Worm (Caenorhabditis elegans) whole organism, young adult: ENCODE data around the gene eol-1.

Experiments
- B0336.3 ChIP-seq: fragments of 200-800 bp; sonication (Bioruptor generic); IDR thresholded peaks from 2 replicates; pipeline ENCODE4 v1.3.6; 2022; ENCODE audit warnings: missing genetic modification characterization, missing compliant biosample characterization
- F23B12.7 ChIP-seq: sonication (generic microtip); optimal IDR thresholded peaks from 2 replicates; lab custom pipeline; 2017; ENCODE audit warnings: missing genetic modification characterization, mild to moderate bottlenecking, missing compliant biosample characterization, antibody characterized with exemption, moderate library complexity; ENCODE audit not compliant: insufficient read depth
- F52B5.7 ChIP-seq: sonication (generic microtip); optimal IDR thresholded peaks from 2 replicates; lab custom pipeline; 2016; ENCODE audit warnings: mild to moderate bottlenecking, missing genetic modification characterization, missing compliant biosample characterization
- F57C9.4 ChIP-seq: sonication (generic microtip); optimal IDR thresholded peaks from 2 replicates; lab custom pipeline; 2017; ENCODE audit warnings: mild to moderate bottlenecking, missing genetic modification characterization, missing compliant biosample characterization
- K12H6.12 ChIP-seq: fragments of 200-800 bp; sonication (Bioruptor generic); optimal IDR thresholded peaks from 2 replicates; lab custom pipeline; 2018; ENCODE audit warnings: mild to moderate bottlenecking, missing genetic modification characterization, missing compliant biosample characterization
- Y56A3A.18 ChIP-seq: fragments of 200-800 bp; sonication (Bioruptor generic); IDR thresholded peaks from 2 replicates; pipeline ENCODE4 v1.3.6; 2022; ENCODE audit warnings: missing genetic modification reagents, missing genetic modification characterization, missing compliant biosample characterization
- Y67H2A.10 ChIP-seq: fragments of 200-800 bp; sonication (Bioruptor generic); conservative IDR thresholded peaks from 2 replicates; pipeline ENCODE4 v1.3.6; 2022; ENCODE audit warnings: missing genetic modification reagents, missing genetic modification characterization, missing compliant biosample characterization
- Y79H2A.3 ChIP-seq: fragments of 200-800 bp; sonication (Bioruptor generic); conservative IDR thresholded peaks from 2 replicates; pipeline ENCODE4 v1.3.6; 2022; ENCODE audit warnings: missing genetic modification reagents, missing genetic modification characterization, missing compliant biosample characterization
- ama-1 ChIP-seq, 3 experiments: fragments of 150-350 bp in 1 of 3; sonication (generic microtip) in 2 of 3; optimal IDR thresholded peaks; 2 replicates each; lab custom pipeline; 2014 to 2018; ENCODE audit warnings: missing biosample characterization in 2 of 3, missing genetic modification characterization in 2 of 3, missing genetic modification reagents in 2 of 3
- aptf-2 ChIP-seq: fragments of 200-800 bp; sonication (Bioruptor generic); conservative IDR thresholded peaks from 2 replicates; pipeline ENCODE4 v1.3.6; 2022; ENCODE audit warnings: missing genetic modification reagents, missing genetic modification characterization, missing compliant biosample characterization
- athp-1 ChIP-seq: sonication (generic microtip); optimal IDR thresholded peaks from 2 replicates; lab custom pipeline; 2017; ENCODE audit warnings: mild to moderate bottlenecking, missing genetic modification characterization, missing compliant biosample characterization
- attf-6 ChIP-seq: fragments of 200-800 bp; sonication (Bioruptor generic); IDR thresholded peaks from 2 replicates; pipeline ENCODE4 v1.3.6; 2022; ENCODE audit warnings: missing genetic modification reagents, missing genetic modification characterization, missing compliant biosample characterization
- bed-2 ChIP-seq: fragments of 200-800 bp; sonication (Bioruptor generic); IDR thresholded peaks from 2 replicates; pipeline ENCODE4 v1.3.6; 2022; ENCODE audit warnings: missing genetic modification reagents, missing genetic modification characterization, missing compliant biosample characterization
- ceh-100 ChIP-seq: fragments of 200-800 bp; sonication (Bioruptor generic); IDR thresholded peaks from 2 replicates; pipeline ENCODE4 v1.3.6; 2022; ENCODE audit warnings: missing genetic modification reagents, missing genetic modification characterization, missing compliant biosample characterization
- ceh-40 ChIP-seq: fragments of 200-800 bp; sonication (Bioruptor generic); IDR thresholded peaks from 2 replicates; pipeline ENCODE4 v1.3.6; 2022; ENCODE audit warnings: missing genetic modification characterization, missing compliant biosample characterization
- ceh-79 ChIP-seq: sonication (generic microtip); optimal IDR thresholded peaks from 2 replicates; lab custom pipeline; 2017; ENCODE audit warnings: mild to moderate bottlenecking, missing genetic modification characterization, missing compliant biosample characterization
- dox-1 ChIP-seq: fragments of 200-800 bp; sonication (Bioruptor generic); IDR thresholded peaks from 2 replicates; pipeline ENCODE4 v1.3.6; 2022; ENCODE audit warnings: missing genetic modification reagents, missing genetic modification characterization, missing compliant biosample characterization
- dpff-1 ChIP-seq: sonication (generic microtip); optimal IDR thresholded peaks from 2 replicates; lab custom pipeline; 2017; ENCODE audit warnings: mild to moderate bottlenecking, missing genetic modification characterization, missing compliant biosample characterization
- gei-17 ChIP-seq: fragments of 200-800 bp; sonication (Bioruptor generic); optimal IDR thresholded peaks from 2 replicates; lab custom pipeline; 2018; ENCODE audit warnings: mild to moderate bottlenecking, missing genetic modification characterization, missing compliant biosample characterization
- him-1 ChIP-seq: sonication (generic microtip); optimal IDR thresholded peaks from 2 replicates; lab custom pipeline; 2016; ENCODE audit warnings: missing genotype, missing genetic modification reagents, missing genetic modification characterization, missing compliant biosample characterization
- hlh-12 ChIP-seq: sonication (generic microtip); optimal IDR thresholded peaks from 2 replicates; lab custom pipeline; 2016; ENCODE audit warnings: missing genetic modification characterization, missing compliant biosample characterization
- hmg-1.2 ChIP-seq: fragments of 200-800 bp; sonication (Bioruptor generic); IDR thresholded peaks from 2 replicates; pipeline ENCODE4 v1.3.6; 2022; ENCODE audit warnings: missing genetic modification reagents, missing genetic modification characterization, missing compliant biosample characterization
- hrde-1 ChIP-seq: sonication (generic microtip); optimal IDR thresholded peaks from 2 replicates; lab custom pipeline; 2016; ENCODE audit warnings: missing genetic modification characterization, mild to moderate bottlenecking, missing compliant biosample characterization, moderate library complexity, missing genotype, missing genetic modification reagents, borderline replicate concordance
- let-607 ChIP-seq, 2 experiments: fragments of 200-800 bp in 1 of 2; sonication (Bioruptor generic) in 1 of 2; sonication (generic microtip) in 1 of 2; optimal IDR thresholded peaks; 2 replicates each; lab custom pipeline; 2016 to 2018; ENCODE audit warnings: mild to moderate bottlenecking in 2 of 2, missing compliant biosample characterization in 2 of 2, missing genetic modification characterization in 2 of 2, moderate library complexity in 2 of 2, missing genotype in 1 of 2
- lin-40 ChIP-seq: sonication (generic microtip); optimal IDR thresholded peaks from 2 replicates; lab custom pipeline; 2016; ENCODE audit warnings: missing genetic modification characterization, mild to moderate bottlenecking, missing compliant biosample characterization, missing genotype, missing genetic modification reagents
- lin-54 ChIP-seq: fragments of 200-800 bp; sonication (Bioruptor generic); optimal IDR thresholded peaks from 2 replicates; lab custom pipeline; 2018; ENCODE audit warnings: mild to moderate bottlenecking, missing genetic modification characterization, missing compliant biosample characterization
- madf-6 ChIP-seq: fragments of 200-800 bp; sonication (Bioruptor generic); IDR thresholded peaks from 2 replicates; pipeline ENCODE4 v1.3.6; 2022; ENCODE audit warnings: missing genetic modification reagents, missing genetic modification characterization, missing compliant biosample characterization
- madf-8 ChIP-seq: fragments of 200-800 bp; sonication (Bioruptor generic); conservative IDR thresholded peaks from 2 replicates; pipeline ENCODE4 v1.3.6; 2022; ENCODE audit warnings: missing genetic modification reagents, missing genetic modification characterization, missing compliant biosample characterization
- mel-28 ChIP-seq: sonication (generic microtip); optimal IDR thresholded peaks from 2 replicates; lab custom pipeline; 2016; ENCODE audit warnings: borderline replicate concordance, mild to moderate bottlenecking, missing genetic modification characterization, missing compliant biosample characterization
- nfyb-1 ChIP-seq: fragments of 200-800 bp; sonication (Bioruptor generic); IDR thresholded peaks from 2 replicates; pipeline ENCODE4 v1.3.6; 2022; ENCODE audit warnings: missing genetic modification reagents, missing genetic modification characterization, missing compliant biosample characterization
- nhr-80 ChIP-seq: sonication (generic microtip); optimal IDR thresholded peaks from 2 replicates; lab custom pipeline; 2016; ENCODE audit warnings: missing genetic modification characterization, missing compliant biosample characterization
- pha-4 ChIP-seq: fragments of 150-350 bp; sonication (generic microtip); optimal IDR thresholded peaks from 2 replicates; lab custom pipeline; 2014; ENCODE audit warnings: missing biosample characterization, missing genetic modification reagents, missing genetic modification characterization
- rcor-1 ChIP-seq: fragments of 200-800 bp; sonication (Bioruptor generic); IDR thresholded peaks from 2 replicates; pipeline ENCODE4 v1.3.6; 2022; ENCODE audit warnings: missing genetic modification reagents, missing genetic modification characterization, missing compliant biosample characterization
- rpc-1 ChIP-seq, 2 experiments: fragments of 150-350 bp in 1 of 2; sonication (generic microtip) in 1 of 2; optimal IDR thresholded peaks; 2 replicates each; lab custom pipeline; 2014 to 2018; ENCODE audit warnings: missing biosample characterization in 1 of 2, missing genetic modification characterization in 1 of 2, missing genetic modification reagents in 1 of 2, missing genotype in 1 of 2
- sea-2 ChIP-seq: fragments of 200-800 bp; sonication (Bioruptor generic); IDR thresholded peaks from 2 replicates; pipeline ENCODE4 v1.3.6; 2022; ENCODE audit warnings: missing genetic modification characterization, missing compliant biosample characterization
- snpc-1.1 ChIP-seq: sonication (generic microtip); optimal IDR thresholded peaks from 2 replicates; lab custom pipeline; 2017; ENCODE audit warnings: missing genetic modification characterization, mild to moderate bottlenecking, missing compliant biosample characterization, antibody characterized with exemption, moderate library complexity, missing genotype, missing genetic modification reagents; ENCODE audit not compliant: insufficient read depth
- snpc-3.4 ChIP-seq: sonication (generic microtip); optimal IDR thresholded peaks from 2 replicates; lab custom pipeline; 2017; ENCODE audit warnings: missing genetic modification characterization, mild to moderate bottlenecking, missing compliant biosample characterization, antibody characterized with exemption, moderate library complexity, missing genotype, missing genetic modification reagents
- snpc-4 ChIP-seq, 5 experiments: fragments of 150-350 bp in 1 of 5; sonication (generic microtip) in 4 of 5; optimal IDR thresholded peaks; 2 replicates each; lab custom pipeline; 2014 to 2018; ENCODE audit warnings: missing genetic modification characterization in 5 of 5, missing biosample characterization in 3 of 5, antibody characterized with exemption in 2 of 5, mild to moderate bottlenecking in 2 of 5, missing compliant biosample characterization in 2 of 5, missing genotype in 2 of 5, moderate library complexity in 2 of 5, missing genetic modification reagents in 1 of 5
- somi-1 ChIP-seq: fragments of 200-800 bp; sonication (Bioruptor generic); optimal IDR thresholded peaks from 2 replicates; lab custom pipeline; 2018; ENCODE audit warnings: mild to moderate bottlenecking, missing genetic modification characterization, missing compliant biosample characterization
- tbp1 ChIP-seq: fragments of 200-800 bp; sonication (Bioruptor generic); optimal IDR thresholded peaks from 2 replicates; lab custom pipeline; 2018; ENCODE audit warnings: mild to moderate bottlenecking, missing genetic modification characterization, missing compliant biosample characterization
- tbx-9 ChIP-seq: sonication (generic microtip); optimal IDR thresholded peaks from 2 replicates; lab custom pipeline; 2016; ENCODE audit warnings: borderline replicate concordance, missing genetic modification characterization, inconsistent platforms, missing compliant biosample characterization
- xnd-1 ChIP-seq: sonication (generic microtip); optimal IDR thresholded peaks from 2 replicates; lab custom pipeline; 2016; ENCODE audit warnings: missing genotype, missing genetic modification reagents, missing genetic modification characterization, missing compliant biosample characterization
- zfh-2 ChIP-seq: fragments of 200-800 bp; sonication (Bioruptor generic); conservative IDR thresholded peaks from 2 replicates; pipeline ENCODE4 v1.3.6; 2022; ENCODE audit warnings: missing genetic modification reagents, missing genetic modification characterization, missing compliant biosample characterization
- ztf-3 ChIP-seq: fragments of 200-800 bp; sonication (Bioruptor generic); optimal IDR thresholded peaks from 2 replicates; lab custom pipeline; 2018; ENCODE audit warnings: mild to moderate bottlenecking, missing genetic modification characterization, missing compliant biosample characterization

The eol-1 gene

DNA sequence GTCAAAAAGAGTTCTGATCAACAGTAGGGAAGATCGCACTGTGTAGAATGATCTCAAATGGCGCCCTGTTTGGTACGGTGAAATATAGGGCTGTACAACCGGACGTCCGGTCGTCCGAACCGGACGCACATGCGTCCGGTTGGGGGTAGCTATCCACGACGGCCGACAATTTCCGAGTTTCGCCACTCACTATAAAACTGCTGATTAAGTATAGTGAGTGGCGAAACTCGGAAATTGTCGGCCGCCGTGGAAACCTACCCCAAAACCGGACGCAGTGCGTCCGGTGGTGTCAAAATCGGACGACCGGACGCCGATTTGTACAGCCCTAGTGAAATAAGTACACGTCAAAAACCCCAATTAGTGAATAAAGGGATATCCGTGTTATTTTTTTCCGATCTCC is 11.3 kb upstream of the eol-1 start:
- TF ChIP-seq snpc-1.1 (tag; lab: Kevin White, UChicago) (peak; percentile 77), hmg-1.2 (GFP tag; lab: Robert Waterston, UW) (peak; percentile 34; the same call in 1 of the 2 replicates), snpc-3.4 (peak; percentile 27), snpc-4 (GFP tag; optimal IDR thresholded peaks at IDR 0.05; lab: Kevin White, UChicago) (peak; percentile 32), snpc-4 (tag; optimal IDR thresholded peaks at IDR 0.05; lab: Kevin White, UChicago) (peak in 3 of 4 experiments; percentile 58 to 90 (median 89))
- TF ChIP-seq, all 124 proteins: peak for 4; not testable (repeated sequence) for 120

DNA sequence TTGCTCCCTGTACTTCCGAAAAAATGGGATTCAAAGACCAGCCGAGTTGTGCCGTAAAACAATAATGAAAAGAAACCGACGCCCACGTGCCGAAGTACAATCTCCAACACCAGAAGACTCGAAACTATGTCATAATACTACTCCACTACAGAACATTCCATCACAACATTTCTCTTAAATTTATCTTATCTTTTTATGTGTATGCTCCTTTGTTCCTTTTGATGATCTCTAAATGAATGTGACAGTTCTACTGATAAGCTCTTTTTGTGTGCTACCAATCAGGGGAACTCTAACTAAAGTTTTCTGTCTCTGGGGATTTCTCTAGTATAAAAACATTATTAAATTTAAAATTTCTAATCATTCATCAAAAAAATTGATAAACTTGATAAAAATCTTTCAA is 6.1 kb upstream of the eol-1 start:
- 0 out of 2 replicates have a peak, but pooled peaks have one; percentile 17 for TF ChIP-seq nfyb-1
- TF ChIP-seq F57C9.4: no peak
- no peak for TF ChIP-seq let-607 (tag; optimal IDR thresholded peaks at IDR 0.05; lab: Kevin White, UChicago)
- TF ChIP-seq attf-6 (GFP tag; lab: Robert Waterston, UW): no peak
- peak; percentile 12 for TF ChIP-seq ceh-79 (tag; lab: Kevin White, UChicago)
- no peak for TF ChIP-seq lin-40 (tag; lab: Kevin White, UChicago)
- no peak for TF ChIP-seq ceh-100 (GFP tag; lab: Robert Waterston, UW)
- TF ChIP-seq hlh-12 (tag; lab: Kevin White, UChicago): no peak
- TF ChIP-seq dox-1 (GFP tag; lab: Robert Waterston, UW): no peak
- TF ChIP-seq Y67H2A.10 (GFP tag; lab: Robert Waterston, UW): no peak
- TF ChIP-seq madf-6: peak; percentile 52
- no peak for TF ChIP-seq mel-28
- peak; percentile 13; the same call in 1 of the 2 replicates for TF ChIP-seq hmg-1.2 (GFP tag; lab: Robert Waterston, UW)
- no peak for TF ChIP-seq madf-8 (GFP tag; lab: Robert Waterston, UW)
- no peak for TF ChIP-seq B0336.3
- TF ChIP-seq dpff-1: no peak
- TF ChIP-seq F23B12.7 (tag; lab: Kevin White, UChicago): no peak
- TF ChIP-seq pha-4 (tag; lab: Kevin White, UChicago): no peak
- no peak for TF ChIP-seq xnd-1
- TF ChIP-seq snpc-4 (GFP tag; optimal IDR thresholded peaks at IDR 0.05; lab: Kevin White, UChicago): no peak
- TF ChIP-seq snpc-4 (tag; optimal IDR thresholded peaks at IDR 0.05; lab: Kevin White, UChicago): peak in 1 of 4 experiments; percentile 3
- TF ChIP-seq tbp1 (GFP tag; lab: Kevin White, UChicago): no peak
- 0 out of 2 replicates have a peak, but pooled peaks have one; percentile 48 for TF ChIP-seq Y56A3A.18 (GFP tag; lab: Robert Waterston, UW)
- no peak for TF ChIP-seq F52B5.7 (tag; lab: Kevin White, UChicago)
- no peak for TF ChIP-seq sea-2
- TF ChIP-seq ama-1 (optimal IDR thresholded peaks at IDR 0.05; lab: Kevin White, UChicago): no peak
- peak in 1 of 2 experiments; percentile 24 for TF ChIP-seq ama-1 (GFP tag; optimal IDR thresholded peaks at IDR 0.05; lab: Kevin White, UChicago)
- TF ChIP-seq zfh-2 (GFP tag; lab: Robert Waterston, UW): no peak
- TF ChIP-seq rcor-1: no peak
- TF ChIP-seq rpc-1 (optimal IDR thresholded peaks at IDR 0.05; lab: Kevin White, UChicago): no peak
- TF ChIP-seq rpc-1 (tag; optimal IDR thresholded peaks at IDR 0.05; lab: Kevin White, UChicago): no peak
- no peak for TF ChIP-seq bed-2
- no peak for TF ChIP-seq athp-1
- TF ChIP-seq ceh-40 (GFP tag; lab: Robert Waterston, UW): no peak
- TF ChIP-seq K12H6.12 (tag; lab: Kevin White, UChicago): no peak
- no peak for TF ChIP-seq hrde-1 (tag; lab: Kevin White, UChicago)
- TF ChIP-seq tbx-9 (tag; lab: Kevin White, UChicago): no peak
- no peak for TF ChIP-seq Y79H2A.3 (GFP tag; lab: Robert Waterston, UW)
- no peak for TF ChIP-seq lin-54
- no peak for TF ChIP-seq him-1 (tag; lab: Kevin White, UChicago)
- no peak for TF ChIP-seq somi-1 (GFP tag; lab: Kevin White, UChicago)
- TF ChIP-seq aptf-2 (GFP tag; lab: Robert Waterston, UW): no peak
- TF ChIP-seq nhr-80 (tag; lab: Kevin White, UChicago): peak; percentile 67
- TF ChIP-seq gei-17 (GFP tag; lab: Kevin White, UChicago): no peak
- no peak for TF ChIP-seq ztf-3 (GFP tag; lab: Kevin White, UChicago)
